Worm (Caenorhabditis elegans) whole organism, L4/young adult: ENCODE data around the gene W03F9.11.

Source experiments
- W03F9.2 ChIP-seq: fragments of 150-350 bp; optimal IDR thresholded peaks from 2 replicates; lab custom pipeline; 2014; ENCODE audit warnings: missing biosample characterization, missing genetic modification characterization
- dao-5 ChIP-seq: sonication (generic microtip); optimal IDR thresholded peaks from 2 replicates; lab custom pipeline; 2016; ENCODE audit warnings: missing genotype, missing genetic modification characterization, moderate library complexity, missing compliant biosample characterization
- him-1 ChIP-seq: sonication (generic microtip); optimal IDR thresholded peaks from 2 replicates; lab custom pipeline; 2016; ENCODE audit warnings: missing genotype, missing genetic modification reagents, missing genetic modification characterization, missing compliant biosample characterization

DNA sequence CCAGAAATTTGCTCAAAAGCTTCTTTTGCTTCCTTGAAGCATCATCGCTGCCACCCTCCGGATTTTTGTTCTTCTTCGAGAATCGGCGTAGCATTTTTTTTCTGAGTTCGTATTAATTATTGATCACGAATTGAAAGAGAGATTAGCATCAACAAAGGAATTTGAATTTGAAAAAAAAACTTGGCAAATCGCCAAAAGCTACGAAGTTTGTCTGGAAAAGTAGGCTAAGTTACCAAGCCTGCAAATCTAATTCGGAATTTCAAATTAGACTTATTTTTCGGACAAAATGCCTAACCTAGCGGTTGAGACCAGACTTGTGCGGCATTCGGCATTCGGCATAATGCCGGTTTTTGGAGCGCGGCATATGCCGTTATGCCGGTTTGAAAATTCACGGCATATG lies 31.0 kb upstream of the W03F9.11 start, which contains the start of gene cfap-36:
- TF ChIP-seq W03F9.2 (tag; lab: Kevin White, UChicago) (no peak), dao-5 (tag; lab: Kevin White, UChicago) (no peak), him-1 (tag; lab: Kevin White, UChicago) (no peak)
